Fruit fly (Drosophila melanogaster) whole organism, wandering third instar larva: Measurements from ENCODE around the gene CG3630.

Source experiments
- Abd-B ChIP-seq: fragments of >200 bp; optimal IDR thresholded peaks from 2 replicates; lab custom pipeline; 2017; ENCODE audit warnings: missing biosample characterization, missing genetic modification characterization
- CG32264 ChIP-seq: fragments of 200-800 bp; sonication (Bioruptor generic); optimal IDR thresholded peaks from 2 replicates; lab custom pipeline; 2016; ENCODE audit warnings: missing biosample characterization, missing genetic modification characterization
- CG9705 ChIP-seq: fragments of 200-800 bp; sonication (Bioruptor generic); optimal IDR thresholded peaks from 2 replicates; lab custom pipeline; 2018; ENCODE audit warnings: missing biosample characterization, mild to moderate bottlenecking, missing genetic modification characterization
- CrebA ChIP-seq: fragments of 200-800 bp; sonication (Bioruptor generic); optimal IDR thresholded peaks from 2 replicates; lab custom pipeline; 2016; ENCODE audit warnings: missing biosample characterization, mild to moderate bottlenecking, missing genetic modification characterization, borderline replicate concordance
- Dfd ChIP-seq: fragments of >200 bp; optimal IDR thresholded peaks from 2 replicates; lab custom pipeline; 2017; ENCODE audit warnings: missing biosample characterization, missing genetic modification characterization
- Dif ChIP-seq: fragments of 200-275, 200-300 bp; sonication (Bioruptor generic); optimal IDR thresholded peaks from 2 replicates; lab custom pipeline; 2018; ENCODE audit warnings: missing biosample characterization, missing genetic modification characterization; ENCODE audit not compliant: partially characterized antibody
- GATAd ChIP-seq: sonication (Bioruptor generic); optimal IDR thresholded peaks from 2 replicates; lab custom pipeline; 2016; ENCODE audit warnings: missing biosample characterization, missing genetic modification characterization
- HLH106 ChIP-seq: fragments of 200-800 bp; optimal IDR thresholded peaks from 3 replicates; lab custom pipeline; 2019; ENCODE audit warnings: missing biosample characterization, mild to moderate bottlenecking, missing genetic modification characterization, moderate library complexity
- Hnf4 ChIP-seq: fragments of 200-800 bp; sonication (Bioruptor generic); optimal IDR thresholded peaks from 2 replicates; lab custom pipeline; 2016; ENCODE audit warnings: missing biosample characterization, mild to moderate bottlenecking, missing genetic modification characterization
- Hr78 ChIP-seq: fragments of >200 bp; optimal IDR thresholded peaks from 2 replicates; lab custom pipeline; 2017; ENCODE audit warnings: missing biosample characterization, missing genetic modification characterization
- Hr83 ChIP-seq: fragments of 200-300 bp; sonication (Bioruptor generic); optimal IDR thresholded peaks from 2 replicates; lab custom pipeline; 2016; ENCODE audit warnings: missing biosample characterization, mild to moderate bottlenecking, missing genetic modification characterization, moderate library complexity; ENCODE audit not compliant: poor library complexity, severe bottlenecking
- Jra ChIP-seq: sonication (Bioruptor generic); optimal IDR thresholded peaks from 2 replicates; lab custom pipeline; 2016; ENCODE audit warnings: missing biosample characterization, missing genetic modification characterization
- Mio ChIP-seq: sonication (Bioruptor generic); optimal IDR thresholded peaks from 2 replicates; lab custom pipeline; 2016; ENCODE audit warnings: missing biosample characterization, missing genetic modification characterization
- Myc ChIP-seq: fragments of >200 bp; optimal IDR thresholded peaks from 2 replicates; lab custom pipeline; 2017
- N ChIP-seq: fragments of >200 bp; optimal IDR thresholded peaks from 2 replicates; lab custom pipeline; 2018; ENCODE audit warnings: missing biosample characterization, missing external identifiers, missing genetic modification characterization
- OdsH ChIP-seq: fragments of 200-800 bp; sonication (Bioruptor generic); optimal IDR thresholded peaks from 2 replicates; lab custom pipeline; 2016; ENCODE audit warnings: missing biosample characterization, mild to moderate bottlenecking, missing genetic modification characterization
- Rel ChIP-seq, 2 experiments: fragments of 200-800 bp; sonication (Bioruptor generic) in 1 of 2; optimal IDR thresholded peaks; 2 replicates in 1 of 2; 3 replicates in 1 of 2; lab custom pipeline; 2016 to 2019; ENCODE audit warnings: mild to moderate bottlenecking in 2 of 2, missing biosample characterization in 2 of 2, missing genetic modification characterization in 2 of 2, moderate library complexity in 1 of 2
- Sp1 ChIP-seq: fragments of 200-800 bp; sonication (Bioruptor generic); optimal IDR thresholded peaks from 3 replicates; lab custom pipeline; 2019; ENCODE audit warnings: missing biosample characterization, mild to moderate bottlenecking, missing genetic modification characterization, moderate library complexity
- Vsx2 ChIP-seq: fragments of 200-300, 225-300 bp; sonication (Bioruptor generic); optimal IDR thresholded peaks from 2 replicates; lab custom pipeline; 2018; ENCODE audit warnings: missing biosample characterization, missing genetic modification characterization; ENCODE audit not compliant: partially characterized antibody
- br ChIP-seq: fragments of 200-800 bp; sonication (Bioruptor generic); optimal IDR thresholded peaks from 2 replicates; lab custom pipeline; 2016; ENCODE audit warnings: missing biosample characterization, missing genetic modification characterization
- brk ChIP-seq: fragments of 200-800 bp; sonication (Bioruptor generic); optimal IDR thresholded peaks from 2 replicates; lab custom pipeline; 2016; ENCODE audit warnings: missing biosample characterization, mild to moderate bottlenecking, missing genetic modification characterization
- dl ChIP-seq, 2 experiments: fragments of 175-275, 200-275 bp in 1 of 2; fragments of 200-275 bp in 1 of 2; sonication (Bioruptor generic); optimal IDR thresholded peaks; lab custom pipeline; 2018; ENCODE audit warnings: mild to moderate bottlenecking in 2 of 2, missing biosample characterization in 2 of 2, missing genetic modification characterization in 2 of 2, moderate library complexity in 2 of 2; ENCODE audit not compliant: partially characterized antibody in 2 of 2, insufficient read depth in 1 of 2
- dmrt93B ChIP-seq: fragments of 200-800 bp; sonication (Bioruptor generic); optimal IDR thresholded peaks from 2 replicates; lab custom pipeline; 2018; ENCODE audit warnings: missing biosample characterization, mild to moderate bottlenecking, missing genetic modification characterization
- dsf ChIP-seq: sonication (Bioruptor generic); optimal IDR thresholded peaks from 2 replicates; lab custom pipeline; 2016; ENCODE audit warnings: missing biosample characterization, missing genetic modification characterization, borderline replicate concordance
- ey ChIP-seq: fragments of 200-800 bp; sonication (Bioruptor generic); optimal IDR thresholded peaks from 2 replicates; lab custom pipeline; 2016; ENCODE audit warnings: missing biosample characterization, missing genetic modification characterization
- foxo ChIP-seq, 2 experiments: fragments of 200-800 bp; sonication (Bioruptor generic); optimal IDR thresholded peaks; 2 replicates in 1 of 2; 3 replicates in 1 of 2; lab custom pipeline; 2016 to 2017; ENCODE audit warnings: missing biosample characterization in 2 of 2, missing genetic modification characterization in 2 of 2
- fru ChIP-seq: fragments of 200-800 bp; sonication (Bioruptor generic); optimal IDR thresholded peaks from 3 replicates; lab custom pipeline; 2016; ENCODE audit warnings: missing biosample characterization, mild to moderate bottlenecking, missing genetic modification characterization
- h ChIP-seq: fragments of 200-800 bp; sonication (Bioruptor generic); optimal IDR thresholded peaks from 3 replicates; lab custom pipeline; 2016; ENCODE audit warnings: missing biosample characterization, mild to moderate bottlenecking, missing genetic modification characterization
- jim ChIP-seq: fragments of 175-275, 200-325 bp; sonication (Bioruptor generic); optimal IDR thresholded peaks from 2 replicates; lab custom pipeline; 2016; ENCODE audit warnings: missing biosample characterization, mild to moderate bottlenecking, missing genetic modification characterization
- lola ChIP-seq: fragments of >200 bp; optimal IDR thresholded peaks from 2 replicates; lab custom pipeline; 2017; ENCODE audit warnings: missing biosample characterization, missing genetic modification characterization
- pan ChIP-seq: fragments of >200 bp; optimal IDR thresholded peaks from 2 replicates; lab custom pipeline; 2017
- psq ChIP-seq: fragments of 200-800 bp; sonication (Bioruptor generic); optimal IDR thresholded peaks from 3 replicates; lab custom pipeline; 2017; ENCODE audit warnings: missing biosample characterization, mild to moderate bottlenecking, missing genetic modification characterization, moderate library complexity
- rgr ChIP-seq: fragments of 200-800 bp; sonication (Bioruptor generic); optimal IDR thresholded peaks from 3 replicates; lab custom pipeline; 2016; ENCODE audit warnings: missing biosample characterization, mild to moderate bottlenecking, missing genetic modification characterization
- sage ChIP-seq: fragments of 200-800 bp; sonication (Bioruptor generic); optimal IDR thresholded peaks from 2 replicates; lab custom pipeline; 2016; ENCODE audit warnings: missing biosample characterization, mild to moderate bottlenecking, missing genetic modification characterization
- sv ChIP-seq: fragments of 200-800 bp; sonication (Bioruptor generic); optimal IDR thresholded peaks from 3 replicates; lab custom pipeline; 2016; ENCODE audit warnings: missing biosample characterization, missing genetic modification characterization
- tai ChIP-seq: sonication (Bioruptor generic); optimal IDR thresholded peaks from 2 replicates; lab custom pipeline; 2016; ENCODE audit warnings: missing biosample characterization, missing genetic modification characterization
- usp ChIP-seq: fragments of >200 bp; optimal IDR thresholded peaks from 2 replicates; lab custom pipeline; 2017; ENCODE audit warnings: missing biosample characterization, missing genetic modification characterization
- woc ChIP-seq: sonication (Bioruptor generic); optimal IDR thresholded peaks from 2 replicates; lab custom pipeline; 2016; ENCODE audit warnings: missing biosample characterization, mild to moderate bottlenecking, missing genetic modification characterization

CG3630 gene

dm6 chrX:2138417-2138816 is 23.6 kb upstream of the CG3630 start:
- TF ChIP-seq CG9705 (GFP tag; lab: Kevin White, UChicago), result no peak
- no peak for TF ChIP-seq pan (lab: Kevin White, UChicago)
- TF ChIP-seq fru, result no peak
- no peak for TF ChIP-seq GATAd (GFP tag; lab: Kevin White, UChicago)
- no peak for TF ChIP-seq usp (GFP tag; lab: Kevin White, UChicago)

- TF ChIP-seq fru, result no peak
- no peak for TF ChIP-seq brk (GFP tag; lab: Kevin White, UChicago)
- TF ChIP-seq jim (GFP tag; lab: Kevin White, UChicago), result no peak
- no peak for TF ChIP-seq woc (GFP tag; lab: Kevin White, UChicago)
- TF ChIP-seq Abd-B (GFP tag; lab: Kevin White, UChicago), result no peak
- no peak for TF ChIP-seq Dif (GFP tag; lab: Kevin White, UChicago)
Measured at dm6 chrX:2139610-2140009, 22.4 kb upstream of the CG3630 start.

- TF ChIP-seq psq (no peak), dl (GFP tag; optimal IDR thresholded peaks at IDR 0.05; lab: Kevin White, UChicago; ENCODE audit: insufficient read depth in 1 of 2, partially characterized antibody in 2 of 2) (no peak), CG9705 (GFP tag; lab: Kevin White, UChicago) (peak; percentile 28), Rel (GFP tag; optimal IDR thresholded peaks at IDR 0.05; lab: Kevin White, UChicago) (no peak), Rel (tag; optimal IDR thresholded peaks at IDR 0.05; lab: Kevin White, UChicago) (no peak), Mio (GFP tag; lab: Kevin White, UChicago) (no peak), br (GFP tag; lab: Kevin White, UChicago) (peak; percentile 2), fru (no peak), usp (GFP tag; lab: Kevin White, UChicago) (no peak), brk (GFP tag; lab: Kevin White, UChicago) (no peak), N (GFP tag; lab: Kevin White, UChicago) (no peak), sv (GFP tag; lab: Kevin White, UChicago) (no peak), foxo (GFP tag; optimal IDR thresholded peaks at IDR 0.05; lab: Kevin White, UChicago) (no peak), Abd-B (GFP tag; lab: Kevin White, UChicago) (no peak), sage (GFP tag; lab: Kevin White, UChicago) (no peak), Sp1 (GFP tag; lab: Kevin White, UChicago) (peak; percentile 25), OdsH (GFP tag; lab: Kevin White, UChicago) (no peak), dmrt93B (no peak), Hr78 (no peak), Dfd (GFP tag; lab: Kevin White, UChicago) (no peak), Myc (lab: Kevin White, UChicago) (no peak), rgr (GFP tag; lab: Kevin White, UChicago) (peak; percentile 12), Hr83 (peak; percentile 44), h (no peak), HLH106 (no peak), Hnf4 (GFP tag; lab: Kevin White, UChicago) (no peak), Jra (GFP tag; lab: Kevin White, UChicago) (no peak)
Measured at dm6 chrX:2140487-2140886, 21.5 kb upstream of the CG3630 start.

dm6 chrX:2141159-2141853 is 20.7 kb upstream of the CG3630 start, which contains the start of gene D2hgdh:
Gene D2hgdh (plus strand): TSS chrX:2141489.
- TF ChIP-seq Mio (GFP tag; lab: Kevin White, UChicago), result no peak
- TF ChIP-seq Vsx2, result no peak
- peak; percentile 23 for TF ChIP-seq h
- no peak for TF ChIP-seq sv (GFP tag; lab: Kevin White, UChicago)
- TF ChIP-seq Jra (GFP tag; lab: Kevin White, UChicago), result no peak
- TF ChIP-seq fru, result no peak
- TF ChIP-seq tai (GFP tag; lab: Kevin White, UChicago), result no peak
- TF ChIP-seq br (GFP tag; lab: Kevin White, UChicago), result no peak
- TF ChIP-seq brk (GFP tag; lab: Kevin White, UChicago), result peak; percentile 23
- no peak for TF ChIP-seq Dfd (GFP tag; lab: Kevin White, UChicago)
- TF ChIP-seq jim (GFP tag; lab: Kevin White, UChicago), result no peak
- TF ChIP-seq rgr (GFP tag; lab: Kevin White, UChicago), result peak; percentile 56
- TF ChIP-seq N (GFP tag; lab: Kevin White, UChicago), result no peak
- peak; percentile 46 for TF ChIP-seq OdsH (GFP tag; lab: Kevin White, UChicago)
- TF ChIP-seq dmrt93B, result no peak
- peak; percentile 41 for TF ChIP-seq Hnf4 (GFP tag; lab: Kevin White, UChicago)
- no peak for TF ChIP-seq Hr78
- peak; percentile 44 for TF ChIP-seq Dif (GFP tag; lab: Kevin White, UChicago)
- TF ChIP-seq GATAd (GFP tag; lab: Kevin White, UChicago), result no peak
- no peak for TF ChIP-seq dl (GFP tag; optimal IDR thresholded peaks at IDR 0.05; lab: Kevin White, UChicago; ENCODE audit: insufficient read depth in 1 of 2, partially characterized antibody in 2 of 2)
- peak in 1 of 2 experiments; percentile 47 for TF ChIP-seq foxo (GFP tag; optimal IDR thresholded peaks at IDR 0.05; lab: Kevin White, UChicago)
- TF ChIP-seq HLH106, result peak; percentile 50
- TF ChIP-seq lola (GFP tag; lab: Kevin White, UChicago), result no peak
- TF ChIP-seq ey (GFP tag; lab: Kevin White, UChicago), result peak; percentile 25
- TF ChIP-seq woc (GFP tag; lab: Kevin White, UChicago), result no peak
- no peak for TF ChIP-seq psq
- TF ChIP-seq dsf (GFP tag; lab: Kevin White, UChicago), result no peak
- TF ChIP-seq Rel (GFP tag; optimal IDR thresholded peaks at IDR 0.05; lab: Kevin White, UChicago), result no peak
- TF ChIP-seq Rel (tag; optimal IDR thresholded peaks at IDR 0.05; lab: Kevin White, UChicago), result peak; percentile 35
- TF ChIP-seq CG32264 (GFP tag; lab: Kevin White, UChicago), result no peak
- no peak for TF ChIP-seq sage (GFP tag; lab: Kevin White, UChicago)
- no peak for TF ChIP-seq Abd-B (GFP tag; lab: Kevin White, UChicago)
- TF ChIP-seq pan (lab: Kevin White, UChicago), result no peak
- TF ChIP-seq CrebA (GFP tag; lab: Kevin White, UChicago), result no peak
